Worm (Caenorhabditis elegans) whole organism, early embryonic: ENCODE results near the gene cyp-33D1.

Experiments used
- ama-1 ChIP-seq: fragments of 150-350 bp; optimal IDR thresholded peaks from 2 replicates; lab custom pipeline; 2014
- pes-1 ChIP-seq: fragments of 200-800 bp; sonication (Bioruptor generic); IDR thresholded peaks from 2 replicates; pipeline ENCODE4 v1.3.6; 2022; ENCODE audit warnings: missing genetic modification reagents, missing genetic modification characterization, missing compliant biosample characterization
- scrt-1 ChIP-seq: fragments of 200-800 bp; sonication (Bioruptor generic); IDR thresholded peaks from 2 replicates; pipeline ENCODE4 v1.3.6; 2022; ENCODE audit warnings: missing genetic modification characterization, missing compliant biosample characterization
- tra-4 ChIP-seq: sonication (generic microtip); optimal IDR thresholded peaks from 2 replicates; lab custom pipeline; 2017; ENCODE audit warnings: missing genetic modification characterization, missing compliant biosample characterization

DNA sequence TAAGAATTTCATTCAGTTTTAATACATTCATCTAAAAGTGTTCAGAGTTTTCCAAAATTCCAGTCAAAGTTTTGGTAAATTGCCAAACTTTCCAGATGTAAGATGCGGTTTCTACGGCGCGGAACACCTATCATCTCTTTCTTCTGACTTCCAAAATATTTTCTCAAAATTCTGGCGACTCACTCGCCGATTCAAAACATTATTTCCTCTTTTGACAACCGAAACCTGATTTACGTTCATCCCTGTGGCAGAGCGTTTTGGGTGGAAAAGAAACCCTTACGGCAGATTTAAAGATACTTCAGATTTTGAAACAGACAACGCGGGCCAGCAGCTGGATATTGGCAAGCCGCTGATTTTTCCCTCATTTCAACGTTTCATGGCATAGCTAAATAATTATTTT, 22.4 kb upstream of the cyp-33D1 start, which contains the start of gene F11A5.5:
- TF ChIP-seq ama-1 (lab: Kevin White, UChicago) (no peak), tra-4 (no peak), pes-1 (GFP tag; lab: Robert Waterston, UW) (no peak), scrt-1 (no peak)
